Fruit fly (Drosophila melanogaster): ENCODE measurements around the gene CG33635.

The CG33635 gene

DNA sequence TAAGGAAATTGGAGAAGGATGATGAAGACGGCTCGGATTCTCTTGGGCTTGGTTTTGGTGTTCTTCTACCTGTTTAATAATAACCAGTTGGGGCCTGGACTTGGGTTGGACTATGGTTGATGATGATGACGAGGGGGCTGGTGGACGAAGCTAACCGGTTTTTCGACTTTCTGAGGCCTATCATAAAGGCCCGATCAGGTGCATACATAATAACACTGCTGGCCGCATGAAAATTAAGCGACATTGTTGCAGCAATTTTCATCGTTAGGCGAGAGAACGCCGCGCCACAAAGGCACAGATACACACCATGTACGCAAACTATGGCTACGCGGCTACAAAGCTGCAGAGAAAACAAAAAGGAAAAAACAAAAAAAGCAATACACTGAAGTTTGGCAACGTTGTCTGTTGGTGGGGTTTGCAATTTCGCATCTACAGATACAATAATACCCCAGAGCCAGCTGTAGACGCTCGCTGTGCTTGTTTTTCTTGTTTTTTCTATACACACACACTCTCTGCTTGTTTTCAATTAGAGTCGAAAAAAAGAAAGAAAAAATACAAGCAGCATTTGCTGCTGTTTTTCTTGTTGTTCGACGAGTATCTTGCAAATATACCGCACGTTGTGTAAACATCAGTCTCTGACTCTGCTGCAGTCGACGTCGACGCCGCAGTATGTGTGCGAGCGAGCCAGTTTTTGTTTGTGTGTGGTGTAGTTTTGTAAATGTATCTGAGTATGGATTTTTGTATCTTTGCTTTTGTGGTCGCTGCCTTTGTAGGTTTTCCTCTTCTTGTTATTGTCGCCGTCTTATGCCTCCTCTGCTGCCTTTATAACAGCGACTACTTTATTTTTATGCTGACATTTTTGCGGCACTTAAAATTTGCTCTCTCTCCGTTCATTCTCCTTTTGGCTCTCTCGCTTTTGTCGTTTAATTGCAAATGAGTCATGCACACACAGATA is 7.9 kb upstream of the CG33635 start (continued):
- no peak for TF ChIP-seq ato (GFP tag; IDR thresholded peaks at IDR 0.05; ENCODE audit: partially characterized antibody)
- TF ChIP-seq CG8281 (tag; optimal IDR thresholded peaks at IDR 0.05): peak; percentile 51
- peak; percentile 93 for TF ChIP-seq CG18599 (GFP tag; optimal IDR thresholded peaks at IDR 0.05)
- TF ChIP-seq toy (GFP tag; IDR thresholded peaks at IDR 0.05): no peak
- TF ChIP-seq CG10366 (GFP tag; IDR thresholded peaks at IDR 0.05): no peak
- peak; percentile 30 for TF ChIP-seq dm (GFP tag; optimal IDR thresholded peaks at IDR 0.05)
- TF ChIP-seq CG14965 (GFP tag; optimal IDR thresholded peaks at IDR 0.05; ENCODE audit: borderline replicate concordance): no peak
- no peak for TF ChIP-seq CG9876 (GFP tag; optimal IDR thresholded peaks at IDR 0.05)
- TF ChIP-seq en (GFP tag; optimal IDR thresholded peaks at IDR 0.05): peak; percentile 41
- peak; percentile 55 for TF ChIP-seq CG10274 (GFP tag; optimal IDR thresholded peaks at IDR 0.05)
- TF ChIP-seq CkIIα-i1 (GFP tag; IDR thresholded peaks at IDR 0.05): no peak
- TF ChIP-seq CG9932 (GFP tag; IDR thresholded peaks at IDR 0.05): no peak
- TF ChIP-seq D19B (GFP tag; optimal IDR thresholded peaks at IDR 0.05): peak; percentile 37
- no peak for TF ChIP-seq row (GFP tag; IDR thresholded peaks at IDR 0.05)
- no peak for TF ChIP-seq CG4404 (GFP tag; IDR thresholded peaks at IDR 0.05)
- no peak for TF ChIP-seq Dref (GFP tag; IDR thresholded peaks at IDR 0.05)
- TF ChIP-seq gt (GFP tag; IDR thresholded peaks at IDR 0.05): no peak
- TF ChIP-seq CG4707 (GFP tag; optimal IDR thresholded peaks at IDR 0.05): peak; percentile 59
- TF ChIP-seq Dek (tag; optimal IDR thresholded peaks at IDR 0.05): peak; percentile 62
- no peak for TF ChIP-seq ac (GFP tag; optimal IDR thresholded peaks at IDR 0.05)
- TF ChIP-seq CoRest (tag; optimal IDR thresholded peaks at IDR 0.05): peak; percentile 57
- no peak for TF ChIP-seq ap (GFP tag; IDR thresholded peaks at IDR 0.05)
- TF ChIP-seq CG17912 (GFP tag; optimal IDR thresholded peaks at IDR 0.05): peak; percentile 85
- TF ChIP-seq Atf6 (GFP tag; IDR thresholded peaks at IDR 0.05): no peak
- TF ChIP-seq CG18011 (GFP tag; optimal IDR thresholded peaks at IDR 0.05): peak; percentile 39
- TF ChIP-seq Sry-δ (GFP tag; optimal IDR thresholded peaks at IDR 0.05): peak; percentile 28
- TF ChIP-seq CG6854 (GFP tag; optimal IDR thresholded peaks at IDR 0.05): peak; percentile 78
- TF ChIP-seq Poxn (GFP tag; IDR thresholded peaks at IDR 0.05): no peak
- TF ChIP-seq dati (GFP tag; IDR thresholded peaks at IDR 0.05): no peak
- TF ChIP-seq CG14441 (GFP tag; IDR thresholded peaks at IDR 0.05): no peak
- TF ChIP-seq CG31441 (GFP tag; IDR thresholded peaks at IDR 0.05): no peak
- TF ChIP-seq ewg (GFP tag; optimal IDR thresholded peaks at IDR 0.05): peak; percentile 12
- TF ChIP-seq Elba2 (GFP tag; optimal IDR thresholded peaks at IDR 0.05): no peak
- no peak for TF ChIP-seq sc (optimal IDR thresholded peaks at IDR 0.05)
- peak; percentile 34 for TF ChIP-seq sc (GFP tag; optimal IDR thresholded peaks at IDR 0.05)
- peak; percentile 82 for TF ChIP-seq CG10147 (GFP tag; optimal IDR thresholded peaks at IDR 0.05)
- peak; percentile 26 for TF ChIP-seq CG10267 (tag; optimal IDR thresholded peaks at IDR 0.05)
- TF ChIP-seq hth (optimal IDR thresholded peaks at IDR 0.05): no peak
- peak; percentile 89 for TF ChIP-seq CG12071 (GFP tag; optimal IDR thresholded peaks at IDR 0.05)
- no peak for TF ChIP-seq CG6175 (GFP tag; IDR thresholded peaks at IDR 0.05)
- TF ChIP-seq pho (GFP tag; optimal IDR thresholded peaks at IDR 0.05): peak; percentile 69
- TF ChIP-seq maf-S (GFP tag; optimal IDR thresholded peaks at IDR 0.05): peak; percentile 38
- TF ChIP-seq CG2875 (GFP tag; optimal IDR thresholded peaks at IDR 0.05): peak; percentile 64
- TF ChIP-seq Atf3 (GFP tag; optimal IDR thresholded peaks at IDR 0.05): peak; percentile 27
- TF ChIP-seq ERR (GFP tag; optimal IDR thresholded peaks at IDR 0.05): peak; percentile 53
- TF ChIP-seq CG15696 (tag; optimal IDR thresholded peaks at IDR 0.05): peak; percentile 69
- peak; percentile 49 for TF ChIP-seq HLH54F (GFP tag; optimal IDR thresholded peaks at IDR 0.05)
- no peak for TF ChIP-seq CG11456 (GFP tag; IDR thresholded peaks at IDR 0.05)
- peak; percentile 91 for TF ChIP-seq nau (GFP tag; optimal IDR thresholded peaks at IDR 0.05)
- TF ChIP-seq ash1 (GFP tag; optimal IDR thresholded peaks at IDR 0.05): peak; percentile 91
